Worm (Caenorhabditis elegans) whole organism, L4 larva: ENCODE results near the gene Y54G2A.16.
"Not testable (repeated sequence)": the region's sequence is repeated elsewhere in the genome, so short reads cannot be mapped to it uniquely, and the experiment has no call there.

ENCODE experiments used
- attf-4 ChIP-seq: sonication (generic microtip); optimal IDR thresholded peaks from 3 replicates; lab custom pipeline; 2017; ENCODE audit warnings: missing biosample characterization, missing genetic modification characterization
- ceh-28 ChIP-seq: fragments of 150-350 bp; optimal IDR thresholded peaks from 2 replicates; lab custom pipeline; 2014; ENCODE audit warnings: missing biosample characterization, missing genetic modification reagents, missing genetic modification characterization
- lin-39 ChIP-seq: fragments of 150-350 bp; optimal IDR thresholded peaks from 2 replicates; lab custom pipeline; 2014; ENCODE audit warnings: missing biosample characterization, missing genetic modification reagents, missing genetic modification characterization
- nhr-41 ChIP-seq: fragments of 200-800 bp; sonication (Bioruptor generic); IDR thresholded peaks from 2 replicates; pipeline ENCODE4 v1.3.6; 2022; ENCODE audit warnings: missing genetic modification reagents, missing genetic modification characterization, missing compliant biosample characterization
- nhr-6 ChIP-seq: fragments of 150-350 bp; optimal IDR thresholded peaks from 2 replicates; lab custom pipeline; 2014; ENCODE audit warnings: missing biosample characterization, missing genetic modification characterization

ce11 chrIV:2894630-2895029 lies 30.0 kb upstream of the Y54G2A.16 start, which contains the start of gene Y54G2A.19:
- not testable (repeated sequence) for TF ChIP-seq lin-39 (tag; lab: Kevin White, UChicago); nhr-6 (tag; lab: Kevin White, UChicago); ceh-28 (tag; lab: Kevin White, UChicago); nhr-41 (GFP tag; lab: Robert Waterston, UW); attf-4 (tag; lab: Kevin White, UChicago)
